Worm (Caenorhabditis elegans) whole organism, L4 larva: ENCODE data around the gene baf-1.
"Not testable (repeated sequence)": the region's sequence is repeated elsewhere in the genome, so short reads cannot be mapped to it uniquely, and the experiment has no call there.

Source experiments
- D1046.2 ChIP-seq: fragments of 200-800 bp; sonication (Bioruptor generic); IDR thresholded peaks from 2 replicates; pipeline ENCODE4 v1.3.6; 2022; ENCODE audit warnings: missing genetic modification characterization, missing compliant biosample characterization
- F26F4.8 ChIP-seq: fragments of 200-800 bp; sonication (Bioruptor generic); conservative IDR thresholded peaks from 2 replicates; pipeline ENCODE4 v1.3.6; 2022; ENCODE audit warnings: missing genetic modification characterization, missing compliant biosample characterization
- F37D6.2 ChIP-seq: sonication (generic microtip); optimal IDR thresholded peaks from 2 replicates; lab custom pipeline; 2016; ENCODE audit warnings: mild to moderate bottlenecking, missing genetic modification characterization, missing compliant biosample characterization
- F49E8.2 ChIP-seq: sonication (generic microtip); optimal IDR thresholded peaks from 2 replicates; lab custom pipeline; 2016; ENCODE audit warnings: missing compliant biosample characterization, mild to moderate bottlenecking, missing genetic modification characterization, borderline replicate concordance
- T20F7.1 ChIP-seq: fragments of 200-800 bp; sonication (Bioruptor generic); optimal IDR thresholded peaks from 2 replicates; lab custom pipeline; 2018; ENCODE audit warnings: mild to moderate bottlenecking, missing genetic modification characterization, missing compliant biosample characterization
- T26A8.4 ChIP-seq: fragments of 200-800 bp; sonication (Bioruptor generic); IDR thresholded peaks from 2 replicates; pipeline ENCODE4 v1.3.6; 2022; ENCODE audit warnings: missing genetic modification characterization, missing compliant biosample characterization
- Y75B8A.6 ChIP-seq: fragments of 200-800 bp; sonication (Bioruptor generic); IDR thresholded peaks from 2 replicates; pipeline ENCODE4 v1.3.6; 2022; ENCODE audit warnings: missing genetic modification reagents, missing genetic modification characterization, missing compliant biosample characterization
- ZK337.2 ChIP-seq: fragments of 200-800 bp; sonication (Bioruptor generic); IDR thresholded peaks from 2 replicates; pipeline ENCODE4 v1.3.6; 2022; ENCODE audit warnings: missing genetic modification reagents, missing genetic modification characterization, missing compliant biosample characterization
- aha-1 ChIP-seq: fragments of 150-350 bp; peaks from one replicate; lab custom pipeline; 2014; ENCODE audit warnings: missing biosample characterization, missing genetic modification characterization
- aly-2 ChIP-seq: sonication (generic microtip); optimal IDR thresholded peaks from 2 replicates; lab custom pipeline; 2018; ENCODE audit warnings: missing biosample characterization, missing genetic modification characterization
- arid-1 ChIP-seq: fragments of 200-800 bp; sonication (Bioruptor generic); conservative IDR thresholded peaks from 2 replicates; pipeline ENCODE4 v1.3.6; 2022; ENCODE audit warnings: missing genetic modification reagents, missing genetic modification characterization, missing compliant biosample characterization
- ceh-62 ChIP-seq: sonication (generic microtip); optimal IDR thresholded peaks from 2 replicates; lab custom pipeline; 2017; ENCODE audit warnings: missing biosample characterization, missing genetic modification characterization
- ceh-82 ChIP-seq: sonication (generic microtip); optimal IDR thresholded peaks from 2 replicates; lab custom pipeline; 2017; ENCODE audit warnings: missing biosample characterization, missing genetic modification characterization
- cey-2 ChIP-seq: sonication (generic microtip); optimal IDR thresholded peaks from 3 replicates; lab custom pipeline; 2017; ENCODE audit warnings: missing genetic modification characterization, mild to moderate bottlenecking, missing compliant biosample characterization, antibody characterized with exemption, borderline replicate concordance; ENCODE audit not compliant: insufficient read depth
- ctbp-1 ChIP-seq: fragments of 200-800 bp; sonication (Bioruptor generic); IDR thresholded peaks from 2 replicates; pipeline ENCODE4 v1.3.6; 2022; ENCODE audit warnings: missing genetic modification reagents, missing genetic modification characterization, missing compliant biosample characterization
- daf-8 ChIP-seq: fragments of 200-800 bp; sonication (Bioruptor generic); IDR thresholded peaks from 2 replicates; pipeline ENCODE4 v1.3.6; 2022; ENCODE audit warnings: missing genetic modification characterization, missing compliant biosample characterization
- dmd-9 ChIP-seq: fragments of 200-800 bp; sonication (Bioruptor generic); IDR thresholded peaks from 2 replicates; pipeline ENCODE4 v1.3.6; 2022; ENCODE audit warnings: missing genetic modification reagents, missing genetic modification characterization, missing compliant biosample characterization
- dve-1 ChIP-seq: sonication (generic microtip); optimal IDR thresholded peaks from 2 replicates; lab custom pipeline; 2017; ENCODE audit warnings: antibody characterized with exemption, mild to moderate bottlenecking, missing genetic modification characterization, missing compliant biosample characterization; ENCODE audit not compliant: insufficient read depth
- egl-27 ChIP-seq: sonication (generic microtip); optimal IDR thresholded peaks from 3 replicates; lab custom pipeline; 2017; ENCODE audit warnings: missing biosample characterization, missing genetic modification reagents, missing genetic modification characterization
- fos-1 ChIP-seq: fragments of 150-350 bp; optimal IDR thresholded peaks from 2 replicates; lab custom pipeline; 2014; ENCODE audit warnings: missing biosample characterization, missing genetic modification characterization
- gei-8 ChIP-seq: fragments of 200-800 bp; sonication (Bioruptor generic); optimal IDR thresholded peaks from 2 replicates; lab custom pipeline; 2018; ENCODE audit warnings: mild to moderate bottlenecking, missing genetic modification characterization, missing compliant biosample characterization
- hlh-11 ChIP-seq: fragments of 200-800 bp; sonication (Bioruptor generic); optimal IDR thresholded peaks from 2 replicates; lab custom pipeline; 2018; ENCODE audit warnings: mild to moderate bottlenecking, missing genetic modification characterization, missing compliant biosample characterization
- hlh-30 ChIP-seq: sonication (generic microtip); optimal IDR thresholded peaks from 2 replicates; lab custom pipeline; 2017; ENCODE audit warnings: antibody characterized with exemption, mild to moderate bottlenecking, missing genetic modification characterization, missing compliant biosample characterization; ENCODE audit not compliant: insufficient read depth
- jun-1 ChIP-seq: fragments of 150-350 bp; optimal IDR thresholded peaks from 2 replicates; lab custom pipeline; 2014; ENCODE audit warnings: missing biosample characterization, missing genetic modification reagents, missing genetic modification characterization
- lim-7 ChIP-seq: fragments of 200-800 bp; sonication (Bioruptor generic); IDR thresholded peaks from 2 replicates; pipeline ENCODE4 v1.3.6; 2022; ENCODE audit warnings: missing genetic modification characterization, missing compliant biosample characterization
- lin-13 ChIP-seq: fragments of 150-350 bp; optimal IDR thresholded peaks from 2 replicates; lab custom pipeline; 2014; ENCODE audit warnings: missing biosample characterization, missing genetic modification reagents, missing genetic modification characterization
- lin-15B ChIP-seq: fragments of 150-350 bp; sonication (generic microtip); optimal IDR thresholded peaks from 3 replicates; lab custom pipeline; 2014; ENCODE audit warnings: missing biosample characterization, missing genetic modification characterization
- lin-38 ChIP-seq: fragments of 200-800 bp; sonication (Bioruptor generic); IDR thresholded peaks from 2 replicates; pipeline ENCODE4 v1.3.6; 2022; ENCODE audit warnings: missing genetic modification reagents, missing genetic modification characterization, missing compliant biosample characterization
- madf-9 ChIP-seq: fragments of 200-800 bp; sonication (Bioruptor generic); conservative IDR thresholded peaks from 2 replicates; pipeline ENCODE4 v1.3.6; 2022; ENCODE audit warnings: missing genetic modification reagents, missing genetic modification characterization, missing compliant biosample characterization
- mdt-29 ChIP-seq: fragments of 200-800 bp; sonication (Bioruptor generic); IDR thresholded peaks from 2 replicates; pipeline ENCODE4 v1.3.6; 2022; ENCODE audit warnings: missing genetic modification reagents, missing genetic modification characterization, missing compliant biosample characterization
- mes-2 ChIP-seq: sonication (generic microtip); optimal IDR thresholded peaks from 2 replicates; lab custom pipeline; 2016; ENCODE audit warnings: missing genotype, mild to moderate bottlenecking, missing genetic modification characterization, missing compliant biosample characterization; ENCODE audit not compliant: poor library complexity, severe bottlenecking
- mxl-3 ChIP-seq: fragments of 200-800 bp; sonication (Bioruptor generic); optimal IDR thresholded peaks from 2 replicates; lab custom pipeline; 2018; ENCODE audit warnings: mild to moderate bottlenecking, missing genetic modification characterization, missing compliant biosample characterization
- nhr-10 ChIP-seq: fragments of 150-350 bp; optimal IDR thresholded peaks from 2 replicates; lab custom pipeline; 2014; ENCODE audit warnings: missing biosample characterization, missing genetic modification characterization
- nhr-41 ChIP-seq: fragments of 200-800 bp; sonication (Bioruptor generic); IDR thresholded peaks from 2 replicates; pipeline ENCODE4 v1.3.6; 2022; ENCODE audit warnings: missing genetic modification reagents, missing genetic modification characterization, missing compliant biosample characterization
- nhr-42 ChIP-seq: fragments of 200-800 bp; sonication (Bioruptor generic); IDR thresholded peaks from 2 replicates; pipeline ENCODE4 v1.3.6; 2022; ENCODE audit warnings: missing genetic modification characterization, missing compliant biosample characterization
- pha-4 ChIP-seq, 2 experiments: fragments of 150-350 bp in 1 of 2; fragments of 200-800 bp in 1 of 2; sonication (Bioruptor generic) in 1 of 2; IDR thresholded peaks in 1 of 2; optimal IDR thresholded peaks in 1 of 2; 2 replicates each; pipeline versions ENCODE4 v1.3.6 to Lab custom; 2014 to 2022; ENCODE audit warnings: missing genetic modification characterization in 2 of 2, missing genetic modification reagents in 2 of 2, missing biosample characterization in 1 of 2, missing compliant biosample characterization in 1 of 2
- php-3 ChIP-seq: fragments of 200-800 bp; sonication (Bioruptor generic); IDR thresholded peaks from 2 replicates; pipeline ENCODE4 v1.3.6; 2022; ENCODE audit warnings: missing genetic modification reagents, missing genetic modification characterization, missing compliant biosample characterization
- sdz-12 ChIP-seq: fragments of 200-800 bp; sonication (Bioruptor generic); optimal IDR thresholded peaks from 2 replicates; lab custom pipeline; 2018; ENCODE audit warnings: mild to moderate bottlenecking, missing genetic modification characterization, missing compliant biosample characterization
- snpc-1.2 ChIP-seq: fragments of 200-800 bp; sonication (Bioruptor generic); IDR thresholded peaks from 2 replicates; pipeline ENCODE4 v1.3.6; 2022; ENCODE audit warnings: missing genetic modification reagents, missing genetic modification characterization, missing compliant biosample characterization
- unc-62 ChIP-seq, 3 experiments: fragments of 150-350 bp in 1 of 3; sonication (generic microtip); optimal IDR thresholded peaks in 2 of 3; peaks in 1 of 3; 1 replicate in 1 of 3; 2 replicates in 2 of 3; lab custom pipeline; 2014 to 2017; ENCODE audit warnings: missing biosample characterization in 3 of 3, missing genetic modification characterization in 3 of 3, missing genetic modification reagents in 3 of 3, missing genotype in 1 of 3
- vab-7 ChIP-seq: fragments of 200-800 bp; sonication (Bioruptor generic); IDR thresholded peaks from 2 replicates; pipeline ENCODE4 v1.3.6; 2022; ENCODE audit warnings: missing genetic modification reagents, missing genetic modification characterization, missing compliant biosample characterization

baf-1 gene

DNA sequence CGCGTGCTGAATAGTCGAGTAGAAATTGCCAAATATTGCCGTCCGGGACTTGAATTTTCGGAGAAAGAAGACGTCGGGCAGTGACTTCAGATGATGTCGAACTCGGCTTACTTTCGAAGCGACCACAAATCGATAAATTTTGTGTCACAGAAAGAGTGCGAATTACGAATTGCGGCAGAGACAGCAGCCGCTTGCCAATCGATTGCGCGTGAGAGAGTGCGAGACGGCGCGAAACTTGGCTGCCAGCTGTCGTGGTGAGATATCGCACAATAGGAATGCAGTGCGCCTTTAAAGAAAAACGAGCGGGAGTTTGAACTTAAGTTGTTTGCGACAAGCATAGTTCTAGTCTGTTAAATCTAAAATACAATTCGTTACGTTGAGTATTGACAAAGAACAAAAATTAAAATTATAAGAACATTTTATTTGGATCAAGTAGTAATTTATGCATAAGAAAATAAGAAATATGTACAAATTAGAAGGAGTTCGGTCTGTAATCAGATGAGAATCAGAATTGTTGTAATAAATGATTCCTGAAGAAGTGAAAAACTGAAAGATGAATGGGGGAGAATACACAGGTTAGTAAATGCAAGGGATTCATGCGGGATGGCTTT, 23.7 kb upstream of the baf-1 start, which contains the start of gene pir-2 (continued):
- TF ChIP-seq F37D6.2 = peak; percentile 49
- peak; percentile 38; the same call in 1 of the 2 replicates for TF ChIP-seq pha-4 (GFP tag; IDR thresholded peaks at IDR 0.05; lab: Robert Waterston, UW)
- TF ChIP-seq pha-4 (tag; optimal IDR thresholded peaks at IDR 0.05; lab: Kevin White, UChicago) = no peak
- TF ChIP-seq php-3 (GFP tag; lab: Robert Waterston, UW) = no peak
- TF ChIP-seq, all 104 proteins: peak for 44

ce11 chrIII:9445699-9446098, 21.6 kb upstream of the baf-1 start:
- TF ChIP-seq aha-1 = peak; percentile 31
- peak in 1 of 2 experiments; percentile 36 for TF ChIP-seq unc-62 (GFP tag; optimal IDR thresholded peaks at IDR 0.05 in 1 of 2; lab: Kevin White, UChicago)
- TF ChIP-seq unc-62 (tag; optimal IDR thresholded peaks at IDR 0.05; lab: Kevin White, UChicago) = not testable (repeated sequence)

ce11 chrIII:9447634-9448033, 19.6 kb upstream of the baf-1 start:
- 0 out of 2 replicates have a peak, but pooled peaks have one; percentile 11 for TF ChIP-seq F26F4.8 (GFP tag; lab: Robert Waterston, UW)

DNA sequence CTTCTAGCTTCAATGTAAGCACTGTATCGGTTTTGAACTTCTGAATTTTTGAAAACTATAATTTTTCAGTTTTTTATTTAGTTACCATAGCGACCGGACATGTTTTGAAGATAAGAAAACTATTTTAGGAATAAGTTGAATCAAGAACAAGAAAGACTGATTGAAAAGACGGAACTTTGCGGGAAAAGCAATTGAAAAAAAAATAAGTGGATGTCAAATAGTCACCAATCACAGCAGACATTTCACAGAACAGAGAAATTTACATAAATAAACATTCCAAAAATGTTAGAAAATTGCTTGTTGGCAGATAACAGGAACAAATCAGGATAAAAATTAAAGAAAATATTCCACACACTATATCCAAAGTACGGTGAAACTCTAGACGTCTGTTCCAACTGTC, 17.4 kb upstream of the baf-1 start, which contains the start of gene F54C8.6:
F54C8.6 (minus strand) TSS at position 101 of the 400 bp plus-strand sequence.
- TF ChIP-seq ceh-82 (tag; lab: Kevin White, UChicago) = no peak
- no peak for TF ChIP-seq ZK337.2 (GFP tag; lab: Robert Waterston, UW)
- TF ChIP-seq fos-1 = no peak
- TF ChIP-seq mes-2 (tag; lab: Kevin White, UChicago) = no peak
- TF ChIP-seq snpc-1.2 (GFP tag; lab: Robert Waterston, UW) = no peak
- TF ChIP-seq dmd-9 = no peak
- no peak for TF ChIP-seq vab-7 (GFP tag; lab: Robert Waterston, UW)
- TF ChIP-seq lin-13 = no peak
- no peak for TF ChIP-seq Y75B8A.6 (GFP tag; lab: Robert Waterston, UW)
- TF ChIP-seq nhr-41 (GFP tag; lab: Robert Waterston, UW) = no peak
- no peak for TF ChIP-seq php-3 (GFP tag; lab: Robert Waterston, UW)
- no peak for TF ChIP-seq aly-2 (tag; lab: Kevin White, UChicago)
- TF ChIP-seq nhr-10 (tag; lab: Kevin White, UChicago) = no peak
- TF ChIP-seq daf-8 (GFP tag; lab: Robert Waterston, UW) = no peak
- TF ChIP-seq aha-1 = no peak
- TF ChIP-seq gei-8 = no peak
- TF ChIP-seq jun-1 (tag; lab: Kevin White, UChicago) = no peak
- TF ChIP-seq D1046.2 = no peak

DNA sequence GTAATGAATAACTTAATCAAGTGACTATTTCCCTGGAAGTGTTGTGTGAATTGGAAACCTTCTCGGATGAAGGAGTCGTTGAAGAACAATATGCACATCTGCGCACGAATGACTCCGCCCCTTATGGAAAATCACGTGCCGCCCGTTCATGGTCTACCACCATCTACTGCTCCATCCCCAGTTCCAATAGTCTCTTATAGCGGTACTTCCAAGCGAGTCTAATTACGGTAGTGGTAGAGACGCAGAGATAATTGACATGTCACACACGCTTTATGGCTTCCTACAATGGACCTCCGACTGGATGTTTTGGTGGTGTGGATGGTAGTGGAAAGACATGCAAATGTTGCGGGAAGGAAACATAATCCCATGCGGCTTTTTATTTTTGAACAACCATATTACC, 16.3 kb upstream of the baf-1 start:
- TF ChIP-seq ctbp-1 (GFP tag; lab: Robert Waterston, UW) (no peak), snpc-1.2 (GFP tag; lab: Robert Waterston, UW) (no peak), D1046.2 (no peak), T20F7.1 (GFP tag; lab: Kevin White, UChicago) (no peak), mdt-29 (no peak), madf-9 (no peak), nhr-41 (GFP tag; lab: Robert Waterston, UW) (no peak), lin-15B (no peak), arid-1 (GFP tag; lab: Robert Waterston, UW) (no peak), lin-38 (GFP tag; lab: Robert Waterston, UW) (no peak), lim-7 (GFP tag; lab: Robert Waterston, UW) (no peak), hlh-11 (tag; lab: Kevin White, UChicago) (peak; percentile 1), lin-13 (no peak), ceh-62 (no peak), hlh-30 (peak; percentile 41), sdz-12 (GFP tag; lab: Kevin White, UChicago) (no peak), dve-1 (no peak), F49E8.2 (tag; lab: Kevin White, UChicago) (no peak), unc-62 (GFP tag; optimal IDR thresholded peaks at IDR 0.05 in 1 of 2; lab: Kevin White, UChicago) (peak in 1 of 2 experiments; percentile 84), unc-62 (tag; optimal IDR thresholded peaks at IDR 0.05; lab: Kevin White, UChicago) (no peak), mxl-3 (peak; percentile 12), egl-27 (no peak), nhr-42 (GFP tag; lab: Robert Waterston, UW) (no peak), T26A8.4 (GFP tag; lab: Robert Waterston, UW) (0 out of 2 replicates have a peak, but pooled peaks have one; percentile 27), cey-2 (tag; lab: Kevin White, UChicago) (no peak)
